Worm (Caenorhabditis elegans): ENCODE results near the gene sdz-13.

DNA sequence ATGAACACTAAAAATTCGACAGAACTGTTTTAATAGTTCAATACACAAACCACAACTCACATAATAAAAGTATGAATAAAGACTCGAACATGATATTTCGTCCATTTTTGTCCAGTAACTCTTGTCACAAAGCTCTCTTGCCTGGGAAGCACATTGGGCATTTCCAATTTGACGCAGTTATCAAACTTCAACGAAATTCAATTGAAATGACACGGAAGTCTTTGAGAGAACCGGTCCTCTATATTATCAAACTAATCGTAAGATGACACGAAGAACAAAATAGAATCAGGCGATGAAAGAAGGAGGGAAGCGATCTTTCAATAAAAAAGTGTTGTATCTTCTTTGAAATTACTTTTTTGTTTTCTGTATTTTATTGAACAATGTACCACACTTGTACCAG is 24.4 kb downstream of the sdz-13 start, which contains the start of gene T11G6.3:
- TF ChIP-seq ztf-22 (GFP tag; optimal IDR thresholded peaks at IDR 0.05) (no peak), F33H1.4 (GFP tag; IDR thresholded peaks at IDR 0.05) (no peak), sdz-38 (tag; optimal IDR thresholded peaks at IDR 0.05) (no peak), ama-1 (optimal IDR thresholded peaks at IDR 0.05) (no peak), ama-1 (GFP tag; optimal IDR thresholded peaks at IDR 0.05) (no peak), lin-35 (GFP tag; optimal IDR thresholded peaks at IDR 0.05) (no peak), snpc-4 (GFP tag; optimal IDR thresholded peaks at IDR 0.05) (no peak), snpc-4 (tag; optimal IDR thresholded peaks at IDR 0.05) (no peak), mxl-1 (tag; optimal IDR thresholded peaks at IDR 0.05) (no peak), nhr-90 (tag; optimal IDR thresholded peaks at IDR 0.05) (no peak), pha-4 (tag; optimal IDR thresholded peaks at IDR 0.05) (no peak)

All from whole organism, young adult.